Worm (Caenorhabditis elegans): ENCODE results near the gene irld-9.

Gene irld-9

ce11 chrII:1688813-1689212 lies 49.9 kb downstream of the irld-9 start, which contains the start of the genes fbxb-18 and fbxb-19:
Gene fbxb-18 (minus strand): TSS chrII:1688913.
Gene fbxb-19 (minus strand): TSS chrII:1689181.
- TF ChIP-seq tbp1 (GFP tag; optimal IDR thresholded peaks at IDR 0.05) (no peak), B0261.1 (tag; optimal IDR thresholded peaks at IDR 0.05) (no peak), Y79H2A.3 (GFP tag; conservative IDR thresholded peaks at IDR 0.05) (no peak), gei-17 (GFP tag; optimal IDR thresholded peaks at IDR 0.05) (no peak), hlh-12 (tag; optimal IDR thresholded peaks at IDR 0.05) (no peak), B0336.3 (GFP tag; IDR thresholded peaks at IDR 0.05) (no peak), dpff-1 (tag; optimal IDR thresholded peaks at IDR 0.05) (no peak), F49E8.2 (tag; optimal IDR thresholded peaks at IDR 0.05; ENCODE audit: insufficient read depth) (no peak), nfya-1 (tag; optimal IDR thresholded peaks at IDR 0.05; ENCODE audit: borderline replicate concordance, insufficient read depth) (no peak), madf-10 (tag; optimal IDR thresholded peaks at IDR 0.05) (no peak), lin-35 (GFP tag; optimal IDR thresholded peaks at IDR 0.05) (no peak), attf-3 (GFP tag; conservative IDR thresholded peaks at IDR 0.05) (no peak), him-1 (tag; optimal IDR thresholded peaks at IDR 0.05) (no peak), ztf-25 (GFP tag; IDR thresholded peaks at IDR 0.05) (no peak)
